Worm (Caenorhabditis elegans) whole organism, L1 larva: ENCODE measurements around the gene str-261.
A peak's percentile ranks its signal among the peaks of the same experiment; 100 is the strongest.

ENCODE experiments used
- C34B4.2 ChIP-seq: sonication (generic microtip); optimal IDR thresholded peaks from 2 replicates; lab custom pipeline; 2017; ENCODE audit warnings: mild to moderate bottlenecking, missing genetic modification characterization, missing compliant biosample characterization
- F16B12.6 ChIP-seq: fragments of 150-350 bp; optimal IDR thresholded peaks from 2 replicates; lab custom pipeline; 2014; ENCODE audit warnings: missing biosample characterization, missing genetic modification characterization
- aly-2 ChIP-seq: fragments of 150-350 bp; optimal IDR thresholded peaks from 2 replicates; lab custom pipeline; 2014; ENCODE audit warnings: missing biosample characterization, missing genetic modification characterization
- ama-1 ChIP-seq: fragments of 150-350 bp; optimal IDR thresholded peaks from 2 replicates; lab custom pipeline; 2014
- blmp-1 ChIP-seq: fragments of 150-350 bp; optimal IDR thresholded peaks from 2 replicates; lab custom pipeline; 2014; ENCODE audit warnings: missing biosample characterization, missing genetic modification characterization
- ceh-63 ChIP-seq: fragments of 200-800 bp; sonication (Bioruptor generic); optimal IDR thresholded peaks from 2 replicates; lab custom pipeline; 2018; ENCODE audit warnings: mild to moderate bottlenecking, missing genetic modification characterization, missing compliant biosample characterization
- ceh-8 ChIP-seq: fragments of 200-800 bp; sonication (Bioruptor generic); optimal IDR thresholded peaks from 2 replicates; lab custom pipeline; 2018; ENCODE audit warnings: mild to moderate bottlenecking, missing genetic modification characterization, moderate library complexity, missing compliant biosample characterization
- ceh-82 ChIP-seq, 3 experiments: fragments of 150-350 bp in 1 of 3; sonication (generic microtip) in 2 of 3; optimal IDR thresholded peaks; 2 replicates each; lab custom pipeline; 2014 to 2017; ENCODE audit warnings: missing biosample characterization in 3 of 3, missing genetic modification characterization in 3 of 3
- ceh-90 ChIP-seq: sonication (generic microtip); optimal IDR thresholded peaks from 2 replicates; lab custom pipeline; 2016; ENCODE audit warnings: missing genetic modification characterization, missing compliant biosample characterization
- ces-1 ChIP-seq: fragments of 150-350 bp; optimal IDR thresholded peaks from 2 replicates; lab custom pipeline; 2014; ENCODE audit warnings: missing biosample characterization, missing genetic modification reagents, missing genetic modification characterization
- efl-1 ChIP-seq, 4 experiments: fragments of 150-350 bp; optimal IDR thresholded peaks in 3 of 4; peaks in 1 of 4; 1 replicate in 1 of 4; 2 replicates in 3 of 4; lab custom pipeline; 2014; ENCODE audit warnings: missing biosample characterization in 2 of 4, missing genetic modification characterization in 2 of 4, missing genetic modification reagents in 2 of 4
- fkh-4 ChIP-seq: sonication (generic microtip); optimal IDR thresholded peaks from 2 replicates; lab custom pipeline; 2016; ENCODE audit warnings: missing compliant biosample characterization, missing genetic modification characterization, borderline replicate concordance
- fkh-8 ChIP-seq: sonication (generic microtip); optimal IDR thresholded peaks from 2 replicates; lab custom pipeline; 2016; ENCODE audit warnings: mild to moderate bottlenecking, missing genetic modification characterization, missing compliant biosample characterization
- grh-1 ChIP-seq: fragments of 200-800 bp; sonication (Bioruptor generic); IDR thresholded peaks from 2 replicates; pipeline ENCODE4 v1.3.6; 2022; ENCODE audit warnings: missing genetic modification reagents, missing genetic modification characterization, missing compliant biosample characterization
- hlh-4 ChIP-seq: sonication (generic microtip); optimal IDR thresholded peaks from 2 replicates; lab custom pipeline; 2016; ENCODE audit warnings: mild to moderate bottlenecking, missing genetic modification characterization, missing compliant biosample characterization
- irx-1 ChIP-seq: sonication (generic microtip); optimal IDR thresholded peaks from 2 replicates; lab custom pipeline; 2016; ENCODE audit warnings: missing genetic modification characterization, missing compliant biosample characterization
- isw-1 ChIP-seq: fragments of 200-800 bp; sonication (Bioruptor generic); IDR thresholded peaks from 2 replicates; pipeline ENCODE4 v1.3.6; 2022; ENCODE audit warnings: missing genetic modification characterization, missing compliant biosample characterization
- lin-13 ChIP-seq: fragments of 150-350 bp; optimal IDR thresholded peaks from 2 replicates; lab custom pipeline; 2014; ENCODE audit warnings: missing biosample characterization, missing genetic modification reagents, missing genetic modification characterization
- lin-15B ChIP-seq: fragments of 150-350 bp; sonication (generic microtip); optimal IDR thresholded peaks from 3 replicates; lab custom pipeline; 2014; ENCODE audit warnings: missing biosample characterization, missing genetic modification characterization
- lin-35 ChIP-seq, 2 experiments: fragments of 150-350 bp; optimal IDR thresholded peaks; 2 replicates each; lab custom pipeline; 2014; ENCODE audit warnings: missing biosample characterization in 2 of 2, missing genetic modification characterization in 2 of 2, missing genetic modification reagents in 2 of 2
- lir-3 ChIP-seq: sonication (generic microtip); optimal IDR thresholded peaks from 2 replicates; lab custom pipeline; 2016; ENCODE audit warnings: mild to moderate bottlenecking, missing genetic modification characterization, moderate library complexity, missing compliant biosample characterization; ENCODE audit not compliant: poor library complexity
- mab-9 ChIP-seq: fragments of 200-800 bp; sonication (Bioruptor generic); IDR thresholded peaks from 2 replicates; pipeline ENCODE4 v1.3.6; 2022; ENCODE audit warnings: missing genetic modification reagents, missing genetic modification characterization, missing compliant biosample characterization
- nhr-12 ChIP-seq: sonication (generic microtip); optimal IDR thresholded peaks from 2 replicates; lab custom pipeline; 2017; ENCODE audit warnings: missing biosample characterization, missing genetic modification characterization
- nhr-19 ChIP-seq: fragments of 200-800 bp; sonication (Bioruptor generic); conservative IDR thresholded peaks from 2 replicates; pipeline ENCODE4 v1.3.6; 2022; ENCODE audit warnings: missing genetic modification characterization, missing compliant biosample characterization
- nhr-20 ChIP-seq: sonication (generic microtip); optimal IDR thresholded peaks from 2 replicates; lab custom pipeline; 2016; ENCODE audit warnings: mild to moderate bottlenecking, missing genetic modification characterization, missing compliant biosample characterization
- nhr-237 ChIP-seq: fragments of 150-350 bp; optimal IDR thresholded peaks from 2 replicates; lab custom pipeline; 2014; ENCODE audit warnings: missing biosample characterization, missing genetic modification characterization
- nhr-47 ChIP-seq: sonication (generic microtip); optimal IDR thresholded peaks from 2 replicates; lab custom pipeline; 2016; ENCODE audit warnings: mild to moderate bottlenecking, missing genetic modification characterization, moderate library complexity, missing compliant biosample characterization
- nhr-71 ChIP-seq: sonication (generic microtip); optimal IDR thresholded peaks from 2 replicates; lab custom pipeline; 2016; ENCODE audit warnings: mild to moderate bottlenecking, missing genetic modification characterization, moderate library complexity, missing compliant biosample characterization
- nhr-77 ChIP-seq: fragments of 150-350 bp; optimal IDR thresholded peaks from 2 replicates; lab custom pipeline; 2014; ENCODE audit warnings: missing biosample characterization, missing genetic modification characterization
- nhr-85 ChIP-seq: sonication (generic microtip); peaks from one replicate; lab custom pipeline; 2016; ENCODE audit warnings: missing genetic modification characterization, inconsistent platforms, missing compliant biosample characterization
- nhr-90 ChIP-seq: sonication (generic microtip); optimal IDR thresholded peaks from 2 replicates; lab custom pipeline; 2016; ENCODE audit warnings: mild to moderate bottlenecking, missing genetic modification characterization, missing compliant biosample characterization; ENCODE audit not compliant: poor library complexity
- pax-3 ChIP-seq: fragments of 200-800 bp; sonication (Bioruptor generic); optimal IDR thresholded peaks from 2 replicates; lab custom pipeline; 2018; ENCODE audit warnings: mild to moderate bottlenecking, missing genetic modification characterization, moderate library complexity, missing compliant biosample characterization
- rnt-1 ChIP-seq: sonication (generic microtip); optimal IDR thresholded peaks from 2 replicates; lab custom pipeline; 2016; ENCODE audit warnings: mild to moderate bottlenecking, missing genetic modification characterization, moderate library complexity, missing compliant biosample characterization
- snu-23 ChIP-seq: sonication (generic microtip); optimal IDR thresholded peaks from 2 replicates; lab custom pipeline; 2016; ENCODE audit warnings: missing genetic modification characterization, missing compliant biosample characterization
- sox-4 ChIP-seq: sonication (generic microtip); optimal IDR thresholded peaks from 2 replicates; lab custom pipeline; 2016; ENCODE audit warnings: missing genetic modification characterization, missing compliant biosample characterization
- sptf-1 ChIP-seq: fragments of 150-350 bp; optimal IDR thresholded peaks from 2 replicates; lab custom pipeline; 2014; ENCODE audit warnings: missing biosample characterization, missing genetic modification characterization
- swsn-7 ChIP-seq: sonication (generic microtip); optimal IDR thresholded peaks from 2 replicates; lab custom pipeline; 2016; ENCODE audit warnings: missing genetic modification characterization, missing compliant biosample characterization
- unc-130 ChIP-seq: fragments of 150-350 bp; optimal IDR thresholded peaks from 2 replicates; lab custom pipeline; 2017; ENCODE audit warnings: missing biosample characterization, missing genetic modification characterization, inconsistent platforms
- unc-30 ChIP-seq: sonication (generic microtip); optimal IDR thresholded peaks from 2 replicates; lab custom pipeline; 2017; ENCODE audit warnings: missing biosample characterization, missing genetic modification characterization
- unc-86 ChIP-seq: sonication (generic microtip); optimal IDR thresholded peaks from 2 replicates; lab custom pipeline; 2016; ENCODE audit warnings: missing genetic modification characterization, missing compliant biosample characterization
- unc-98 ChIP-seq: fragments of 200-800 bp; sonication (Bioruptor generic); IDR thresholded peaks from 2 replicates; pipeline ENCODE4 v1.3.6; 2022; ENCODE audit warnings: missing genetic modification characterization, missing compliant biosample characterization
- xbp-1 ChIP-seq: sonication (generic microtip); optimal IDR thresholded peaks from 2 replicates; lab custom pipeline; 2016; ENCODE audit warnings: missing genetic modification characterization, missing compliant biosample characterization
- zag-1 ChIP-seq: fragments of 150-350 bp; optimal IDR thresholded peaks from 2 replicates; lab custom pipeline; 2014; ENCODE audit warnings: missing biosample characterization, missing genetic modification characterization
- zip-4 ChIP-seq: fragments of 200-800 bp; sonication (Bioruptor generic); optimal IDR thresholded peaks from 2 replicates; lab custom pipeline; 2018; ENCODE audit warnings: mild to moderate bottlenecking, missing genetic modification characterization, moderate library complexity, missing compliant biosample characterization
- ztf-11 ChIP-seq, 2 experiments: sonication (generic microtip); optimal IDR thresholded peaks; 2 replicates each; lab custom pipeline; 2016 to 2017; ENCODE audit warnings: missing genetic modification characterization in 2 of 2, missing biosample characterization in 1 of 2, missing compliant biosample characterization in 1 of 2
- ztf-4 ChIP-seq: fragments of 150-350 bp; optimal IDR thresholded peaks from 2 replicates; lab custom pipeline; 2014; ENCODE audit warnings: missing biosample characterization, missing genetic modification characterization

str-261 gene

DNA sequence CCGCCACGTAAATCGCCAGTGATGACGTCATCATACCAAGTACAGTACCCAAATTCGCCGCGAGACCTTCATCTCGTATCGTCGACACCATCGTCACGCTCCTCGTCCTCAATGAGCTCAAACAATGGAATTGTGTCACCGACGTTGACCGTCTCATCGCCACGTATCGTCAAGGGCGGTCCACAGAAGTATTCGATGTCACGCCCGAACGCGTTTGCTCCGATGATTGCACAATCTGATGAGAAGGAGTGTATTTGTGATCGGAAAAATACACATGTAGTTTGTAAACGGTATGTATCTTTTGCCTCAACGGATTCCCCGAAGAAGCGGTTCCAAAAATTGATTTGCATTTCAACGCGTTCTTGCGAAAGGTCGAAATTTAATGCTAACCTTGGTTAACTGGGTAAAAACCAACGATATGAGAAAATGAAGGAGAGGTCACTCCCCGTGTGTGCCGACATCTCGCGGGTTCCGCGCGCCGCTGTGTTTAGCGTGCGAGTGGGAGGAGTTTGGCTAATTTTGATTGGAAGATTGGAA lies 15.9 kb downstream of the str-261 start (continued):
- TF ChIP-seq ceh-82 (tag; optimal IDR thresholded peaks at IDR 0.05; lab: Kevin White, UChicago) = peak in 1 of 3 experiments; percentile 2
- TF ChIP-seq nhr-20 (tag; lab: Kevin White, UChicago) = peak; percentile 43
- no peak for TF ChIP-seq ztf-4
- no peak for TF ChIP-seq sptf-1
- TF ChIP-seq sox-4 (tag; lab: Kevin White, UChicago) = no peak
- peak; percentile 60 for TF ChIP-seq irx-1 (tag; lab: Kevin White, UChicago)
- no peak for TF ChIP-seq lin-15B
- TF ChIP-seq ceh-8 = no peak
- TF ChIP-seq ces-1 = no peak
- TF ChIP-seq ztf-11 (tag; optimal IDR thresholded peaks at IDR 0.05; lab: Kevin White, UChicago) = peak in 1 of 2 experiments; percentile 47
- TF ChIP-seq lin-35 (GFP tag; optimal IDR thresholded peaks at IDR 0.05; lab: Kevin White, UChicago) = peak in 1 of 2 experiments; percentile 34
- TF ChIP-seq unc-98 (GFP tag; lab: Robert Waterston, UW) = 0 out of 2 replicates have a peak, but pooled peaks have one; percentile 18
- peak; percentile 1 for TF ChIP-seq F16B12.6 (tag; lab: Kevin White, UChicago)
- TF ChIP-seq C34B4.2 (tag; lab: Kevin White, UChicago) = no peak
- TF ChIP-seq unc-30 (tag; lab: Kevin White, UChicago) = no peak
- no peak for TF ChIP-seq fkh-4 (tag; lab: Kevin White, UChicago)
- TF ChIP-seq zip-4 = peak; percentile 37
- TF ChIP-seq nhr-47 (tag; lab: Kevin White, UChicago) = peak; percentile 75
- TF ChIP-seq nhr-77 (tag; lab: Kevin White, UChicago) = peak; percentile 51
- peak; percentile 59 for TF ChIP-seq nhr-19

DNA sequence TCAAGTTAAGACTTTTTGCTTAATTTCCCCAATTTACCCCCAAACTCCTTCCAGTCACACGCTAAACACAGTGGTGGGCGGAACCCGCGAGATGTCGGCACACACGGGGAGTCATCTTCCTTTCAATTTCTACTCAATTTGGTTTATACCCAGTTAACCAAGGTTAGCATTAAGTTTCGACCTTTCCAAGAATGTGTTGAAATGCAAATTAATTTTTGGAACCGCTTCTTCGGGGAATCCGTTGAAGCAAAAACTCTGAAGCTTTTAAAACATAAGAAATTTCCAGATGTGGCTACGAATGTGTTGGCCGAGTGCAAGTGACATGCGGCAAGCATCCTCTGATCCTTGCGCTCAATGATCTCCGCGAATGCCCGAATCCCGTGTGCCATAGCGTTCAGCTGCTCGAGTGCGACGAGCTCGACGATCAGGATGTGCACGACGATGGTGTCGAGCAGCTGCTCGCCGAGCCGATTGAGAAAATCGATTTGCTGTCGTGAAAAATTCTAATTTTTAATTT lies 16.6 kb downstream of the str-261 start:
- TF ChIP-seq nhr-12 = no peak
- peak; percentile 21 for TF ChIP-seq nhr-47 (tag; lab: Kevin White, UChicago)
- TF ChIP-seq F16B12.6 (tag; lab: Kevin White, UChicago) = no peak
- TF ChIP-seq efl-1 (optimal IDR thresholded peaks at IDR 0.05; lab: Kevin White, UChicago) = peak in 1 of 2 experiments; percentile 13
- peak in 1 of 2 experiments; percentile 84 for TF ChIP-seq efl-1 (GFP tag; optimal IDR thresholded peaks at IDR 0.05 in 1 of 2; lab: Kevin White, UChicago)
- TF ChIP-seq grh-1 (GFP tag; lab: Robert Waterston, UW) = peak; percentile 23; the same call in 1 of the 2 replicates
- no peak for TF ChIP-seq lin-13 (GFP tag; lab: Kevin White, UChicago)
- TF ChIP-seq ama-1 (lab: Kevin White, UChicago) = peak; percentile 82
- TF ChIP-seq rnt-1 (tag; lab: Kevin White, UChicago) = peak; percentile 37
- TF ChIP-seq aly-2 (tag; lab: Kevin White, UChicago) = no peak

DNA sequence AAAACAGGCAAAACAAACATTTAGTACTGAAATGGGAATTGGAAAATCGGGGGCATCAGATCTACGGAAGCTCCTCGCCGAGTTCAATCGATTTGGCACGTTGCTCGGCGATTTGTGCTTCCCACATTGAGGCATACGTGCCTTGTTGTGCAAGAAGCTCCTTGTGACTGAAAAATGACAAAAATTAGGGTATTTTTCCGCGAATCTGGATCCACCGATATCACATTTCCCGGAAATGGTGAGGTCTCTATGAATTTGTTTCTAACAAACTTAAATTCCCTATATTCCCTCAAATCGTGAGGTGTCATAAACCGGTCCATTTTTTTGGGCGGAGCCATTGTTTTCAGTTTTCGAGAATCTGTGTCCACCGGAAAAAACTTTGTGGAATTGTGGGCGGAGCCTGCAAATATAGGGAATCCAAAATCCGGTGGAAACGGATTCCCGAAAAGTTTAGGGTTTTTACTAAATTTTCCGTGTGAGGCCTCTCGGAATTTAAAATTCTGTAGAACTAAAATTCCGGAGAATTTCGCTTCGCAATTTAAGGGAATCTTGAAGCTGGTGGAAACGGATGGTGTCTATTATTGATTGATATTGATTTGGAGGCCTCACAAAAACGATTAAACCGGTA lies 17.5 kb downstream of the str-261 start:
- TF ChIP-seq nhr-12 (no peak), unc-86 (peak; percentile 62), hlh-4 (tag; lab: Kevin White, UChicago) (peak; percentile 84), fkh-8 (tag; lab: Kevin White, UChicago) (peak; percentile 40), nhr-71 (tag; lab: Kevin White, UChicago) (peak; percentile 79), ceh-63 (GFP tag; lab: Kevin White, UChicago) (peak; percentile 85), sox-4 (tag; lab: Kevin White, UChicago) (peak; percentile 86), nhr-90 (tag; lab: Kevin White, UChicago) (peak; percentile 88), irx-1 (tag; lab: Kevin White, UChicago) (peak; percentile 45), snu-23 (GFP tag; lab: Kevin White, UChicago) (peak; percentile 52), blmp-1 (no peak), mab-9 (GFP tag; lab: Robert Waterston, UW) (peak; percentile 83), nhr-85 (tag; lab: Kevin White, UChicago) (peak; percentile 85), isw-1 (GFP tag; lab: Robert Waterston, UW) (peak; percentile 73), xbp-1 (tag; lab: Kevin White, UChicago) (peak; percentile 66), zag-1 (no peak), nhr-19 (peak; percentile 51), nhr-237 (tag; lab: Kevin White, UChicago) (no peak), fkh-4 (tag; lab: Kevin White, UChicago) (peak; percentile 67), pax-3 (peak; percentile 94), unc-130 (no peak), lir-3 (peak; percentile 90), ceh-90 (tag; lab: Kevin White, UChicago) (peak; percentile 71), swsn-7 (tag; lab: Kevin White, UChicago) (peak; percentile 39), nhr-47 (tag; lab: Kevin White, UChicago) (peak; percentile 83), unc-98 (GFP tag; lab: Robert Waterston, UW) (peak; percentile 98), ztf-11 (tag; optimal IDR thresholded peaks at IDR 0.05; lab: Kevin White, UChicago) (peak in 1 of 2 experiments; percentile 93), zip-4 (no peak), sptf-1 (no peak)
